Fruit fly (Drosophila melanogaster) whole organism, wandering third instar larva: ENCODE data around the gene t-cup.
A peak's percentile ranks its signal among the peaks of the same experiment; 100 is the strongest.

ENCODE experiments used
- Abd-B ChIP-seq: fragments of >200 bp; optimal IDR thresholded peaks from 2 replicates; lab custom pipeline; 2017; ENCODE audit warnings: missing biosample characterization, missing genetic modification characterization
- CG32264 ChIP-seq: fragments of 200-800 bp; sonication (Bioruptor generic); optimal IDR thresholded peaks from 2 replicates; lab custom pipeline; 2016; ENCODE audit warnings: missing biosample characterization, missing genetic modification characterization
- CG9705 ChIP-seq: fragments of 200-800 bp; sonication (Bioruptor generic); optimal IDR thresholded peaks from 2 replicates; lab custom pipeline; 2018; ENCODE audit warnings: missing biosample characterization, mild to moderate bottlenecking, missing genetic modification characterization
- Dif ChIP-seq: fragments of 200-275, 200-300 bp; sonication (Bioruptor generic); optimal IDR thresholded peaks from 2 replicates; lab custom pipeline; 2018; ENCODE audit warnings: missing biosample characterization, missing genetic modification characterization; ENCODE audit not compliant: partially characterized antibody
- GATAd ChIP-seq: sonication (Bioruptor generic); optimal IDR thresholded peaks from 2 replicates; lab custom pipeline; 2016; ENCODE audit warnings: missing biosample characterization, missing genetic modification characterization
- HLH106 ChIP-seq: fragments of 200-800 bp; optimal IDR thresholded peaks from 3 replicates; lab custom pipeline; 2019; ENCODE audit warnings: missing biosample characterization, mild to moderate bottlenecking, missing genetic modification characterization, moderate library complexity
- Hnf4 ChIP-seq: fragments of 200-800 bp; sonication (Bioruptor generic); optimal IDR thresholded peaks from 2 replicates; lab custom pipeline; 2016; ENCODE audit warnings: missing biosample characterization, mild to moderate bottlenecking, missing genetic modification characterization
- Hr78 ChIP-seq: fragments of >200 bp; optimal IDR thresholded peaks from 2 replicates; lab custom pipeline; 2017; ENCODE audit warnings: missing biosample characterization, missing genetic modification characterization
- Hr83 ChIP-seq: fragments of 200-300 bp; sonication (Bioruptor generic); optimal IDR thresholded peaks from 2 replicates; lab custom pipeline; 2016; ENCODE audit warnings: missing biosample characterization, mild to moderate bottlenecking, missing genetic modification characterization, moderate library complexity; ENCODE audit not compliant: poor library complexity, severe bottlenecking
- Jra ChIP-seq: sonication (Bioruptor generic); optimal IDR thresholded peaks from 2 replicates; lab custom pipeline; 2016; ENCODE audit warnings: missing biosample characterization, missing genetic modification characterization
- Mio ChIP-seq: sonication (Bioruptor generic); optimal IDR thresholded peaks from 2 replicates; lab custom pipeline; 2016; ENCODE audit warnings: missing biosample characterization, missing genetic modification characterization
- Myc ChIP-seq: fragments of >200 bp; optimal IDR thresholded peaks from 2 replicates; lab custom pipeline; 2017
- Rel ChIP-seq, 2 experiments: fragments of 200-800 bp; sonication (Bioruptor generic) in 1 of 2; optimal IDR thresholded peaks; 2 replicates in 1 of 2; 3 replicates in 1 of 2; lab custom pipeline; 2016 to 2019; ENCODE audit warnings: mild to moderate bottlenecking in 2 of 2, missing biosample characterization in 2 of 2, missing genetic modification characterization in 2 of 2, moderate library complexity in 1 of 2
- Sp1 ChIP-seq: fragments of 200-800 bp; sonication (Bioruptor generic); optimal IDR thresholded peaks from 3 replicates; lab custom pipeline; 2019; ENCODE audit warnings: missing biosample characterization, mild to moderate bottlenecking, missing genetic modification characterization, moderate library complexity
- Vsx2 ChIP-seq: fragments of 200-300, 225-300 bp; sonication (Bioruptor generic); optimal IDR thresholded peaks from 2 replicates; lab custom pipeline; 2018; ENCODE audit warnings: missing biosample characterization, missing genetic modification characterization; ENCODE audit not compliant: partially characterized antibody
- br ChIP-seq: fragments of 200-800 bp; sonication (Bioruptor generic); optimal IDR thresholded peaks from 2 replicates; lab custom pipeline; 2016; ENCODE audit warnings: missing biosample characterization, missing genetic modification characterization
- brk ChIP-seq: fragments of 200-800 bp; sonication (Bioruptor generic); optimal IDR thresholded peaks from 2 replicates; lab custom pipeline; 2016; ENCODE audit warnings: missing biosample characterization, mild to moderate bottlenecking, missing genetic modification characterization
- dl ChIP-seq, 2 experiments: fragments of 175-275, 200-275 bp in 1 of 2; fragments of 200-275 bp in 1 of 2; sonication (Bioruptor generic); optimal IDR thresholded peaks; lab custom pipeline; 2018; ENCODE audit warnings: mild to moderate bottlenecking in 2 of 2, missing biosample characterization in 2 of 2, missing genetic modification characterization in 2 of 2, moderate library complexity in 2 of 2; ENCODE audit not compliant: partially characterized antibody in 2 of 2, insufficient read depth in 1 of 2
- dmrt93B ChIP-seq: fragments of 200-800 bp; sonication (Bioruptor generic); optimal IDR thresholded peaks from 2 replicates; lab custom pipeline; 2018; ENCODE audit warnings: missing biosample characterization, mild to moderate bottlenecking, missing genetic modification characterization
- ey ChIP-seq: fragments of 200-800 bp; sonication (Bioruptor generic); optimal IDR thresholded peaks from 2 replicates; lab custom pipeline; 2016; ENCODE audit warnings: missing biosample characterization, missing genetic modification characterization
- foxo ChIP-seq, 2 experiments: fragments of 200-800 bp; sonication (Bioruptor generic); optimal IDR thresholded peaks; 2 replicates in 1 of 2; 3 replicates in 1 of 2; lab custom pipeline; 2016 to 2017; ENCODE audit warnings: missing biosample characterization in 2 of 2, missing genetic modification characterization in 2 of 2
- fru ChIP-seq: fragments of 200-800 bp; sonication (Bioruptor generic); optimal IDR thresholded peaks from 3 replicates; lab custom pipeline; 2016; ENCODE audit warnings: missing biosample characterization, mild to moderate bottlenecking, missing genetic modification characterization
- h ChIP-seq: fragments of 200-800 bp; sonication (Bioruptor generic); optimal IDR thresholded peaks from 3 replicates; lab custom pipeline; 2016; ENCODE audit warnings: missing biosample characterization, mild to moderate bottlenecking, missing genetic modification characterization
- jim ChIP-seq: fragments of 175-275, 200-325 bp; sonication (Bioruptor generic); optimal IDR thresholded peaks from 2 replicates; lab custom pipeline; 2016; ENCODE audit warnings: missing biosample characterization, mild to moderate bottlenecking, missing genetic modification characterization
- lola ChIP-seq: fragments of >200 bp; optimal IDR thresholded peaks from 2 replicates; lab custom pipeline; 2017; ENCODE audit warnings: missing biosample characterization, missing genetic modification characterization
- pan ChIP-seq: fragments of >200 bp; optimal IDR thresholded peaks from 2 replicates; lab custom pipeline; 2017
- psq ChIP-seq: fragments of 200-800 bp; sonication (Bioruptor generic); optimal IDR thresholded peaks from 3 replicates; lab custom pipeline; 2017; ENCODE audit warnings: missing biosample characterization, mild to moderate bottlenecking, missing genetic modification characterization, moderate library complexity
- rgr ChIP-seq: fragments of 200-800 bp; sonication (Bioruptor generic); optimal IDR thresholded peaks from 3 replicates; lab custom pipeline; 2016; ENCODE audit warnings: missing biosample characterization, mild to moderate bottlenecking, missing genetic modification characterization
- sage ChIP-seq: fragments of 200-800 bp; sonication (Bioruptor generic); optimal IDR thresholded peaks from 2 replicates; lab custom pipeline; 2016; ENCODE audit warnings: missing biosample characterization, mild to moderate bottlenecking, missing genetic modification characterization
- tai ChIP-seq: sonication (Bioruptor generic); optimal IDR thresholded peaks from 2 replicates; lab custom pipeline; 2016; ENCODE audit warnings: missing biosample characterization, missing genetic modification characterization
- usp ChIP-seq: fragments of >200 bp; optimal IDR thresholded peaks from 2 replicates; lab custom pipeline; 2017; ENCODE audit warnings: missing biosample characterization, missing genetic modification characterization

t-cup gene

dm6 chr2L:12459841-12460240, 37.3 kb downstream of the t-cup start:
- TF ChIP-seq Myc (lab: Kevin White, UChicago) = no peak
- no peak for TF ChIP-seq fru (GFP tag; lab: Kevin White, UChicago)
- no peak for TF ChIP-seq foxo (GFP tag; optimal IDR thresholded peaks at IDR 0.05; lab: Kevin White, UChicago)
- TF ChIP-seq brk (GFP tag; lab: Kevin White, UChicago) = no peak
- no peak for TF ChIP-seq Mio (GFP tag; lab: Kevin White, UChicago)
- TF ChIP-seq ey (GFP tag; lab: Kevin White, UChicago) = no peak
- TF ChIP-seq jim = no peak
- no peak for TF ChIP-seq psq (GFP tag; lab: Kevin White, UChicago)
- no peak for TF ChIP-seq dl (GFP tag; optimal IDR thresholded peaks at IDR 0.05; lab: Kevin White, UChicago; ENCODE audit: insufficient read depth in 1 of 2, partially characterized antibody in 2 of 2)
- no peak for TF ChIP-seq tai (GFP tag; lab: Kevin White, UChicago)
- no peak for TF ChIP-seq rgr (GFP tag; lab: Kevin White, UChicago)

dm6 chr2L:12459191-12459590, 37.9 kb downstream of the t-cup start:
- TF ChIP-seq sage (GFP tag; lab: Kevin White, UChicago) (peak; percentile 32), usp (no peak), dmrt93B (GFP tag; lab: Kevin White, UChicago) (no peak)

- TF ChIP-seq Dif = no peak
- no peak for TF ChIP-seq Abd-B (GFP tag; lab: Kevin White, UChicago)
- no peak for TF ChIP-seq tai (GFP tag; lab: Kevin White, UChicago)
- TF ChIP-seq HLH106 = no peak
- TF ChIP-seq Mio (GFP tag; lab: Kevin White, UChicago) = no peak
- no peak for TF ChIP-seq GATAd (GFP tag; lab: Kevin White, UChicago)
- no peak for TF ChIP-seq Hr78 (GFP tag; lab: Kevin White, UChicago)
- TF ChIP-seq lola (GFP tag; lab: Kevin White, UChicago) = no peak
- no peak for TF ChIP-seq CG32264
- TF ChIP-seq sage (GFP tag; lab: Kevin White, UChicago) = no peak
- TF ChIP-seq Hnf4 = no peak
- TF ChIP-seq Hr83 (GFP tag; lab: Kevin White, UChicago) = no peak
- TF ChIP-seq CG9705 (GFP tag; lab: Kevin White, UChicago) = no peak
- no peak for TF ChIP-seq h (GFP tag; lab: Kevin White, UChicago)
- TF ChIP-seq dl (GFP tag; optimal IDR thresholded peaks at IDR 0.05; lab: Kevin White, UChicago; ENCODE audit: insufficient read depth in 1 of 2, partially characterized antibody in 2 of 2) = no peak
- no peak for TF ChIP-seq br (GFP tag; lab: Kevin White, UChicago)
These were observed 39.4 kb downstream of the t-cup start for dm6 chr2L:12457715-12458114.

DNA sequence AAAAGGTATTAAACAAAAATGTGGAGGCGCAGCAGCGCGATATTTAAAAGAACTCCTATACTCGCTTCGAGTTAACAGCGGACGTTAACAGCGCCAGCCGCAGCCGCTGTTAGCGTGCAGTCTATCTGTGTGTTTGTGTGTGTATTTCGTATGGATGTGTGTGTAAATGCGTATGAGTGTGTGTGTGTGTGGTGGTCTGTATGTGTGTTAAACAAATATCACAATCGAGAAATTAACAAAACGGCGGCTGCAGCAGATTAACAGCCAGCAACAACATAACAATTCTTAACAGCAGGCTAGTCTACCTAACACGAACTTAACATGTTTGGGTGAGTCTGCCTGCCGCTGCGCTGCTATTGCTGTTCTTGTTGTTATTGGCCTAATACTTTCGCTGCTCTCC, 39.9 kb downstream of the t-cup start:
- peak; percentile 28 for TF ChIP-seq rgr (GFP tag; lab: Kevin White, UChicago)
- peak; percentile 5 for TF ChIP-seq Hr83 (GFP tag; lab: Kevin White, UChicago)
- no peak for TF ChIP-seq fru (GFP tag; lab: Kevin White, UChicago)
- TF ChIP-seq CG32264 = peak; percentile 6
- no peak for TF ChIP-seq Mio (GFP tag; lab: Kevin White, UChicago)
- TF ChIP-seq, all 38 proteins: peak for 3

- TF ChIP-seq br (GFP tag; lab: Kevin White, UChicago) = no peak
- TF ChIP-seq Mio (GFP tag; lab: Kevin White, UChicago) = no peak
- TF ChIP-seq jim = no peak
- TF ChIP-seq Abd-B (GFP tag; lab: Kevin White, UChicago) = no peak
- TF ChIP-seq ey (GFP tag; lab: Kevin White, UChicago) = no peak
- no peak for TF ChIP-seq Vsx2
- no peak for TF ChIP-seq usp
- TF ChIP-seq psq (GFP tag; lab: Kevin White, UChicago) = no peak
- no peak for TF ChIP-seq sage (GFP tag; lab: Kevin White, UChicago)
- TF ChIP-seq dmrt93B (GFP tag; lab: Kevin White, UChicago) = no peak
- TF ChIP-seq Myc (lab: Kevin White, UChicago) = no peak
- no peak for TF ChIP-seq rgr (GFP tag; lab: Kevin White, UChicago)
- no peak for TF ChIP-seq Hr83 (GFP tag; lab: Kevin White, UChicago)
- no peak for TF ChIP-seq Jra (GFP tag; lab: Kevin White, UChicago)
- TF ChIP-seq Rel (GFP tag; optimal IDR thresholded peaks at IDR 0.05; lab: Kevin White, UChicago) = no peak
- no peak for TF ChIP-seq Rel (tag; optimal IDR thresholded peaks at IDR 0.05; lab: Kevin White, UChicago)
- no peak for TF ChIP-seq lola (GFP tag; lab: Kevin White, UChicago)
- no peak for TF ChIP-seq pan (lab: Kevin White, UChicago)
- no peak for TF ChIP-seq Sp1
- no peak for TF ChIP-seq Dif
These were observed 41.4 kb downstream of the t-cup start for dm6 chr2L:12455750-12456149.
